Worm (Caenorhabditis elegans) whole organism, early embryonic: ENCODE data around the gene C35D10.12.
A peak's percentile ranks its signal among the peaks of the same experiment; 100 is the strongest.

Experiments used
- B0310.2 ChIP-seq: sonication (generic microtip); optimal IDR thresholded peaks from 2 replicates; lab custom pipeline; 2016; ENCODE audit warnings: mild to moderate bottlenecking, missing genetic modification characterization, missing compliant biosample characterization
- F13C5.2 ChIP-seq: sonication (generic microtip); optimal IDR thresholded peaks from 2 replicates; lab custom pipeline; 2017; ENCODE audit warnings: mild to moderate bottlenecking, missing genetic modification characterization, inconsistent platforms, missing compliant biosample characterization
- aly-1 ChIP-seq: sonication (generic microtip); optimal IDR thresholded peaks from 2 replicates; lab custom pipeline; 2016; ENCODE audit warnings: missing genetic modification characterization, missing compliant biosample characterization
- ama-1 ChIP-seq: fragments of 150-350 bp; optimal IDR thresholded peaks from 2 replicates; lab custom pipeline; 2014
- ceh-13 ChIP-seq: fragments of 200-800 bp; sonication (Bioruptor generic); optimal IDR thresholded peaks from 2 replicates; lab custom pipeline; 2018; ENCODE audit warnings: mild to moderate bottlenecking, missing genetic modification characterization, missing compliant biosample characterization
- ceh-36 ChIP-seq: sonication (generic microtip); optimal IDR thresholded peaks from 2 replicates; lab custom pipeline; 2016; ENCODE audit warnings: missing genetic modification characterization, inconsistent platforms, missing compliant biosample characterization
- ets-7 ChIP-seq: sonication (generic microtip); optimal IDR thresholded peaks from 2 replicates; lab custom pipeline; 2016; ENCODE audit warnings: missing genotype, missing genetic modification characterization, missing compliant biosample characterization
- flt-1 ChIP-seq: fragments of 200-800 bp; sonication (Bioruptor generic); IDR thresholded peaks from 2 replicates; pipeline ENCODE4 v1.3.6; 2022; ENCODE audit warnings: missing genetic modification characterization, missing compliant biosample characterization
- hmbx-1 ChIP-seq: sonication (generic microtip); optimal IDR thresholded peaks from 2 replicates; lab custom pipeline; 2016; ENCODE audit warnings: mild to moderate bottlenecking, missing genetic modification characterization, missing compliant biosample characterization
- hmg-4 ChIP-seq: fragments of 200-800 bp; sonication (Bioruptor generic); optimal IDR thresholded peaks from 2 replicates; lab custom pipeline; 2018; ENCODE audit warnings: mild to moderate bottlenecking, missing genetic modification characterization, missing compliant biosample characterization
- hnd-1 ChIP-seq: sonication (generic microtip); optimal IDR thresholded peaks from 2 replicates; lab custom pipeline; 2016; ENCODE audit warnings: missing genetic modification characterization, missing compliant biosample characterization
- pes-1 ChIP-seq: fragments of 200-800 bp; sonication (Bioruptor generic); IDR thresholded peaks from 2 replicates; pipeline ENCODE4 v1.3.6; 2022; ENCODE audit warnings: missing genetic modification reagents, missing genetic modification characterization, missing compliant biosample characterization
- scrt-1 ChIP-seq: fragments of 200-800 bp; sonication (Bioruptor generic); IDR thresholded peaks from 2 replicates; pipeline ENCODE4 v1.3.6; 2022; ENCODE audit warnings: missing genetic modification characterization, missing compliant biosample characterization
- sea-1 ChIP-seq: fragments of 200-800 bp; sonication (Bioruptor generic); conservative IDR thresholded peaks from 2 replicates; pipeline ENCODE4 v1.3.6; 2022; ENCODE audit warnings: missing genetic modification characterization, missing compliant biosample characterization
- tbx-11 ChIP-seq: fragments of 200-800 bp; sonication (Bioruptor generic); IDR thresholded peaks from 2 replicates; pipeline ENCODE4 v1.3.6; 2022; ENCODE audit warnings: missing genetic modification characterization, missing compliant biosample characterization
- tbx-37 ChIP-seq: fragments of 200-800 bp; sonication (Bioruptor generic); conservative IDR thresholded peaks from 2 replicates; pipeline ENCODE4 v1.3.6; 2022; ENCODE audit warnings: missing genetic modification reagents, missing genetic modification characterization, missing compliant biosample characterization
- tra-4 ChIP-seq: sonication (generic microtip); optimal IDR thresholded peaks from 2 replicates; lab custom pipeline; 2017; ENCODE audit warnings: missing genetic modification characterization, missing compliant biosample characterization

C35D10.12 gene

DNA sequence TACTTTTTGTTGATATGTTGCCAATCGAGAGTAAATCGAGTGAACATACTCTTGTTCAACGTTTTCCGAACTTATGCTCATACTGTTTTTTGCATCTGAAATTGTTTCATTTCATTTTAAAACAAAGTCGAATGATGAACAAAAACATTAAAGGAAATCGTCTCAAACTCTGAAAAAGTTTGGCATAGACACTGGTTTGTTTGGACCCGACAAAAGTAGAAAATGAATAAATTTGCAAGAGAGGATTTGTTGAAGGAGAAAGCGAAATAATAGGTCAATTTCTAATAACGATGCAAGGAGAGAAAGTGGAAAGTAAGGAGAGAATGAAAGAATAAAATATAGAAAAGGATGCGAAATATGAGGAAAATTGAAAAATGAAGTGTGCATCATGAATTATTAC, at the start of gene C35D10.12:
Gene C35D10.12, minus strand, starts transcription at position 101 of the 400 bp plus-strand sequence.
- TF ChIP-seq hmbx-1 (tag; lab: Kevin White, UChicago) (no peak), ets-7 (tag; lab: Kevin White, UChicago) (no peak)

ce11 chrIII:4924134-4924533, 49.6 kb upstream of the C35D10.12 start:
- TF ChIP-seq sea-1, result no peak
- no peak for TF ChIP-seq tbx-11 (GFP tag; lab: Robert Waterston, UW)
- TF ChIP-seq ceh-13 (GFP tag; lab: Kevin White, UChicago), result no peak
- TF ChIP-seq ceh-36 (tag; lab: Kevin White, UChicago), result no peak
- no peak for TF ChIP-seq F13C5.2 (tag; lab: Kevin White, UChicago)
- no peak for TF ChIP-seq hmg-4 (GFP tag; lab: Kevin White, UChicago)
- no peak for TF ChIP-seq B0310.2 (tag; lab: Kevin White, UChicago)
- TF ChIP-seq ama-1 (lab: Kevin White, UChicago), result no peak
- no peak for TF ChIP-seq ets-7 (tag; lab: Kevin White, UChicago)
- no peak for TF ChIP-seq tbx-37 (GFP tag; lab: Robert Waterston, UW)
- TF ChIP-seq aly-1 (tag; lab: Kevin White, UChicago), result no peak
- TF ChIP-seq hnd-1 (tag; lab: Kevin White, UChicago), result no peak
- no peak for TF ChIP-seq hmbx-1 (tag; lab: Kevin White, UChicago)
- no peak for TF ChIP-seq scrt-1 (GFP tag; lab: Robert Waterston, UW)
- no peak for TF ChIP-seq flt-1 (GFP tag; lab: Robert Waterston, UW)
- no peak for TF ChIP-seq tra-4 (tag; lab: Kevin White, UChicago)
- TF ChIP-seq pes-1 (GFP tag; lab: Robert Waterston, UW), result no peak

DNA sequence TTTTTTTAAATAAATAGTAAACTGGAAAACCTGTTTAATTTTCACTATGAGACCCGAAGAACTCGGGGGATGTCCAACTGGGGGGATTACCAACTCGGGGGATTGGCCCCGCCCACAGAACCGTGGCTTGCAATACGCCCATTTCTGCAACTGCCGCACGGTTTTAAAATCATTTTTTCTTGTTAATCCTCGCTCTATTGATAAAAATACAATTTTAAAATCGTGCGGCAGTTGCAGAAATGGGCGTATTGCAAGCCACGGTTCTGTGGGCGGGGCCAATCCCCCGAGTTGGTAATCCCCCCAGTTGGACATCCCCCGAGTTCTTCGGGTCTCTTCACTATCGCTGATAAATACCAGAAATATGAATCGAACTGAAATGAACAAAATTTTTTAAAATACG, 47.4 kb upstream of the C35D10.12 start, which contains the start of gene mmab-1:
Gene mmab-1, minus strand, starts transcription at position 95 of the 400 bp plus-strand sequence.
- TF ChIP-seq pes-1 (GFP tag; lab: Robert Waterston, UW), result peak; percentile 55; the same call in 1 of the 2 replicates

DNA sequence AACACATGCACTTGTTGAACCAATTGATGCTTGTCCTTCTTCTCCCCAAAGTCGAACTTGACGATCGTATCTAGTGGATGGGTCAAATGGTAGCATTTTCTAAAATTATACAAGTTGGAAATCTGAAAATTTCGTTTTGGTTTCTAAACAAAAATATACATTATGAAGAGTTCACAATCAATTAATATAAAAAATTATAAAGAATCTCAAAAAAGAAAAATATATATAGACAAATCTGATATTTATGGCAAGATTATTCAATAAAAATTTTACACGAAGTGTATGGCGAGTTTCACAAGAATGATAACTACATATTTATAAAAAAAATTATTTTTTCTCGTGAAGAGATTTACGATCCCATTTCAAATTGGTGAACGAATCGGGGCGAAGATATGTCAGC, 45.6 kb upstream of the C35D10.12 start, which contains the start of gene ula-1:
Gene ula-1, minus strand, starts transcription at position 101 of the 400 bp plus-strand sequence.
- TF ChIP-seq sea-1 (no peak), ceh-36 (tag; lab: Kevin White, UChicago) (no peak), flt-1 (GFP tag; lab: Robert Waterston, UW) (no peak), B0310.2 (tag; lab: Kevin White, UChicago) (no peak), F13C5.2 (tag; lab: Kevin White, UChicago) (no peak), pes-1 (GFP tag; lab: Robert Waterston, UW) (no peak), tra-4 (tag; lab: Kevin White, UChicago) (no peak), hmg-4 (GFP tag; lab: Kevin White, UChicago) (no peak), hmbx-1 (tag; lab: Kevin White, UChicago) (no peak)

DNA sequence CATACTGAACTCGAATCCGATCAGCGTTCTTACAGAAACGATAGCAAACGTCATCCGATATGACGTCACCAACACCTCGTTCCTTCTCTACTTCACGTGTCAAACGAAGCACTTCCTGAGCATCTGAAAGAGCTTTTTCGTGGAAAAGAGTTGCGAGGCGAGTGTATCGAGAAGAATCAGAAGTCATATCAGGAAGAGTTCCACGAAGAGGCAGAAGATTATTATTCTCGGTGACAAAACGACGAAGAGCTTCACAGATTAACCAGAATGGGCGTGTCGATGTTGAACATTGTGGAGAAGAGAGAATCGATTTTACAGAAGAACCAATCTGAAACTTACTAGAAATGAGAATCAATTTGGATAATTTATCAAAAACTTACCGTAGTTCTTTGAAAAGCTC, 44.3 kb upstream of the C35D10.12 start:
- TF ChIP-seq ceh-13 (GFP tag; lab: Kevin White, UChicago) (no peak), hmbx-1 (tag; lab: Kevin White, UChicago) (no peak), F13C5.2 (tag; lab: Kevin White, UChicago) (no peak), aly-1 (tag; lab: Kevin White, UChicago) (no peak)

DNA sequence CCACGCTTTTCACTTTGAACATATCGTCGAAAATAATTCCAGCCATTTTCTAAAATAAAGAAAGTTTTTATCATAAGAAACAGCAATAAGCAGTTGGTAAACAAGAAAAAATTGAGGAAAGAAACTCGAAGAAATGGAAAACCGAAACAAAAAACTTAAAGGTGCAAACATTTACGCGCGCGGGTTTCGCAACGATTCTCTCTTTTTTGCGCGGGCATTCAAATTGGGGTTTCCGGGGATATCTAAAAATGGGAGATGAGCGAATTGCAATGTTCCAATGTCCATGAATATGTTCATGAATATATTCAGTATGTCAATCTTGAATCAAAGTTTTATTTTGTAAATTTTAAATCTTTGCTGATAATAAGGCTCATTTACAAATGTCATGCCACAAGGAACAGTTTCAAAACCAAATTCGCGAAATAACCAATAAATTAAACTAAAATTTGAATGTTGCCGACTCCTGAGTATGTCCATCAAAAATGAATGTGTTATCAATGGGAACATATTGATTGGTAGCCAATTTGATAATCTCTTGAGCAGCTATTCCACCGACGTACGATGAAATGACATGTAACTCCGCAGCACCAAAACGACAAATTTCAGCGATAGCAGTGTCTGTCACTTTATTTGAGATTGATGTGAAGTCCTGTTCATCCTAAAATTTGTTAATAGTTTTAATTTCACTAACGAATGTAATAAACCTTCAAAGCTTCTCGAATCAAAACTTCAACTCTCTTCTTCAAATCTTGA, 43.6 kb upstream of the C35D10.12 start, which contains the start of gene rpb-8:
Gene rpb-8, minus strand, starts transcription at position 49 of the 753 bp plus-strand sequence.
- TF ChIP-seq scrt-1 (GFP tag; lab: Robert Waterston, UW), result no peak
- no peak for TF ChIP-seq sea-1
- no peak for TF ChIP-seq pes-1 (GFP tag; lab: Robert Waterston, UW)
- TF ChIP-seq ama-1 (lab: Kevin White, UChicago), result no peak
- no peak for TF ChIP-seq flt-1 (GFP tag; lab: Robert Waterston, UW)
- TF ChIP-seq F13C5.2 (tag; lab: Kevin White, UChicago), result no peak
- TF ChIP-seq hnd-1 (tag; lab: Kevin White, UChicago), result no peak
- TF ChIP-seq tra-4 (tag; lab: Kevin White, UChicago), result no peak
- no peak for TF ChIP-seq tbx-11 (GFP tag; lab: Robert Waterston, UW)
- TF ChIP-seq aly-1 (tag; lab: Kevin White, UChicago), result no peak

DNA sequence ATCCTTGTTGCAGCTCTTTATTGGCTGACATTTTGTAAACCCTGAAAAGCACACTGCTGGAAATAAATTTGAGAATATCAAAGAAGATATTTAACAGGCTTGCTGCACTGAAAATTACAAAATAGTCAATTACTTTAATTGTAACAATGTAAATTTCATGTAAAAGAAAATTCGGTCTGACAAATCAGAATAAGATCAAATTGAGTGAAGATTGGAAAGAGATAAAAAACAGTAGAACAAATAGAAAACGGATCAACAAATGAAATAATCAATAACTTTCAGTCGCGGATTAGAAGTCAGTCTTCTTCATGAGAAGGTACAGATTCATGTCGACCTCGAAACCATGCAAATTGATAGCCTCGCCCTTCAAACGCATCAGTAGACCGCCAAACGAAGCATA, 42.5 kb upstream of the C35D10.12 start, which contains the start of gene rars-1:
Gene rars-1, minus strand, starts transcription at position 101 of the 400 bp plus-strand sequence.
- TF ChIP-seq hnd-1 (tag; lab: Kevin White, UChicago), result no peak
- TF ChIP-seq F13C5.2 (tag; lab: Kevin White, UChicago), result no peak
- TF ChIP-seq ama-1 (lab: Kevin White, UChicago), result no peak
- no peak for TF ChIP-seq pes-1 (GFP tag; lab: Robert Waterston, UW)
- TF ChIP-seq hmbx-1 (tag; lab: Kevin White, UChicago), result no peak
- TF ChIP-seq tra-4 (tag; lab: Kevin White, UChicago), result no peak

- TF ChIP-seq ets-7 (tag; lab: Kevin White, UChicago), result no peak
- TF ChIP-seq scrt-1 (GFP tag; lab: Robert Waterston, UW), result no peak
- no peak for TF ChIP-seq ceh-13 (GFP tag; lab: Kevin White, UChicago)
- no peak for TF ChIP-seq B0310.2 (tag; lab: Kevin White, UChicago)
- no peak for TF ChIP-seq ceh-36 (tag; lab: Kevin White, UChicago)
- TF ChIP-seq hmbx-1 (tag; lab: Kevin White, UChicago), result no peak
- no peak for TF ChIP-seq tra-4 (tag; lab: Kevin White, UChicago)
- no peak for TF ChIP-seq sea-1
- TF ChIP-seq flt-1 (GFP tag; lab: Robert Waterston, UW), result no peak
- TF ChIP-seq hmg-4 (GFP tag; lab: Kevin White, UChicago), result no peak
- TF ChIP-seq ama-1 (lab: Kevin White, UChicago), result no peak
- TF ChIP-seq tbx-37 (GFP tag; lab: Robert Waterston, UW), result no peak
- no peak for TF ChIP-seq aly-1 (tag; lab: Kevin White, UChicago)
- no peak for TF ChIP-seq tbx-11 (GFP tag; lab: Robert Waterston, UW)
- TF ChIP-seq F13C5.2 (tag; lab: Kevin White, UChicago), result no peak
- TF ChIP-seq hnd-1 (tag; lab: Kevin White, UChicago), result no peak
- TF ChIP-seq pes-1 (GFP tag; lab: Robert Waterston, UW), result no peak
These were observed 39.2 kb upstream of the C35D10.12 start for ce11 chrIII:4913736-4914135.
